Fruit fly (Drosophila melanogaster): ENCODE results near the gene Or85b.

The Or85b gene

dm6 chr3R:8477361-8478007 lies 33.7 kb downstream of the Or85b start, which contains the start of gene CG45263 (continued):
- peak; percentile 13 for TF ChIP-seq CG9139 (GFP tag; optimal IDR thresholded peaks at IDR 0.05)
- TF ChIP-seq eg (GFP tag; IDR thresholded peaks at IDR 0.05), result 0 out of 3 replicates have a peak, but pooled peaks have one; percentile 24
- no peak for TF ChIP-seq Eip93F (GFP tag; optimal IDR thresholded peaks at IDR 0.05)
- no peak for TF ChIP-seq acj6 (GFP tag; optimal IDR thresholded peaks at IDR 0.05)
- no peak for TF ChIP-seq Met (GFP tag; optimal IDR thresholded peaks at IDR 0.05)
- TF ChIP-seq CG31627 (GFP tag; optimal IDR thresholded peaks at IDR 0.05), result no peak
- TF ChIP-seq pdm3 (GFP tag; optimal IDR thresholded peaks at IDR 0.05), result no peak
- TF ChIP-seq fkh (GFP tag; optimal IDR thresholded peaks at IDR 0.05), result peak; percentile 22
- no peak for TF ChIP-seq CG6792 (GFP tag; optimal IDR thresholded peaks at IDR 0.05)
- TF ChIP-seq CG6808 (GFP tag; optimal IDR thresholded peaks at IDR 0.05), result no peak
- TF ChIP-seq CG4318 (GFP tag; optimal IDR thresholded peaks at IDR 0.05), result no peak
- peak; percentile 13 for TF ChIP-seq Eip75B (GFP tag; optimal IDR thresholded peaks at IDR 0.05)
- peak; percentile 16 to 19 for TF ChIP-seq ss (GFP tag; optimal IDR thresholded peaks at IDR 0.05)
- no peak for TF ChIP-seq achi (GFP tag; optimal IDR thresholded peaks at IDR 0.05)
- no peak for TF ChIP-seq CG11762 (GFP tag; optimal IDR thresholded peaks at IDR 0.05; ENCODE audit: insufficient read depth)
- no peak for TF ChIP-seq topi (GFP tag; optimal IDR thresholded peaks at IDR 0.05)
- TF ChIP-seq Ets21C (GFP tag; optimal IDR thresholded peaks at IDR 0.05), result no peak
- TF ChIP-seq fd59A (GFP tag; optimal IDR thresholded peaks at IDR 0.05), result no peak
- TF ChIP-seq Blimp-1 (GFP tag; optimal IDR thresholded peaks at IDR 0.05), result no peak
- no peak for TF ChIP-seq CG10669 (GFP tag; optimal IDR thresholded peaks at IDR 0.05)
- no peak for TF ChIP-seq CG32006 (GFP tag; optimal IDR thresholded peaks at IDR 0.05)
- TF ChIP-seq CG16779 (tag; optimal IDR thresholded peaks at IDR 0.05), result no peak
- no peak for TF ChIP-seq dac (GFP tag; optimal IDR thresholded peaks at IDR 0.05)
- TF ChIP-seq OdsH (GFP tag; optimal IDR thresholded peaks at IDR 0.05), result no peak
- TF ChIP-seq CG8319 (GFP tag; optimal IDR thresholded peaks at IDR 0.05), result peak; percentile 5
- no peak for TF ChIP-seq cyc (GFP tag; optimal IDR thresholded peaks at IDR 0.05)
- TF ChIP-seq net (GFP tag; optimal IDR thresholded peaks at IDR 0.05), result no peak
- no peak for TF ChIP-seq Hr38 (GFP tag; optimal IDR thresholded peaks at IDR 0.05)
- TF ChIP-seq svp (GFP tag), result peak; percentile 30
- no peak for TF ChIP-seq CG7368 (GFP tag; optimal IDR thresholded peaks at IDR 0.05)
- TF ChIP-seq CG3919 (GFP tag; optimal IDR thresholded peaks at IDR 0.05), result peak; percentile 20
- no peak for TF ChIP-seq CG6163 (GFP tag; IDR thresholded peaks at IDR 0.05)
- TF ChIP-seq CG8119 (GFP tag; IDR thresholded peaks at IDR 0.05), result no peak
- no peak for TF ChIP-seq Hr4 (GFP tag; optimal IDR thresholded peaks at IDR 0.05)
- no peak for TF ChIP-seq Ets96B (tag; optimal IDR thresholded peaks at IDR 0.05)
- no peak for TF ChIP-seq Lpt (GFP tag; optimal IDR thresholded peaks at IDR 0.05)
- TF ChIP-seq esn (GFP tag; optimal IDR thresholded peaks at IDR 0.05), result no peak
- TF ChIP-seq spab (GFP tag; optimal IDR thresholded peaks at IDR 0.05), result no peak

DNA sequence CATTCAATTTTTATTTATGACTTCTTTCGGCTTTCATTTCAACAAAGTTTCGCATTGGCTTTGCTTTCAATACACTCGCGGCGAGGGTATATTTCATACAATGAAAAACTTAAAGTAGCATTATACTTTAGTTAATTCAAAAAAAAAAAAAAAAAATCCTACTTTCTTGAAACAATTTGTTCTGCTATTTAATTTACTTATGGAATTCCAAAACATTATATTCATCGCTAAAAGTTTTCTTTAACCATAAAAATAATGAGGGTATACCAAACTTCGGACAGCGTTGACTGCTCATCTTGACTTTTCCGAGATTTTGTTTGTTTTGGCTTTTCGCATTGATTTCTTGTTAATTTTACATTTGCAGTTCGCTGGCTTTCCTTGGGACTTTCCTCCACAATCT lies 40.6 kb downstream of the Or85b start:
- no peak for TF ChIP-seq CG9139 (GFP tag; optimal IDR thresholded peaks at IDR 0.05)
- peak; percentile 35 for TF ChIP-seq CG3919 (GFP tag; optimal IDR thresholded peaks at IDR 0.05)
- TF ChIP-seq Hr39 (GFP tag; optimal IDR thresholded peaks at IDR 0.05), result peak; percentile 48
- no peak for TF ChIP-seq CG1621 (tag; optimal IDR thresholded peaks at IDR 0.05)
- TF ChIP-seq CG8632 (GFP tag; optimal IDR thresholded peaks at IDR 0.05), result peak; percentile 28
- peak; percentile 50 for TF ChIP-seq cyc (GFP tag; optimal IDR thresholded peaks at IDR 0.05)
- TF ChIP-seq CG10631 (GFP tag; optimal IDR thresholded peaks at IDR 0.05), result peak; percentile 53
- TF ChIP-seq Met (GFP tag; optimal IDR thresholded peaks at IDR 0.05), result peak; percentile 60
- TF ChIP-seq CG16779 (tag; optimal IDR thresholded peaks at IDR 0.05), result no peak
- no peak for TF ChIP-seq CG8319 (GFP tag; optimal IDR thresholded peaks at IDR 0.05)
- TF ChIP-seq Eip78C (GFP tag), result peak; percentile 92
- no peak for TF ChIP-seq fd85E (GFP tag; optimal IDR thresholded peaks at IDR 0.05)
- no peak for TF ChIP-seq Eip93F (GFP tag; optimal IDR thresholded peaks at IDR 0.05)
- no peak for TF ChIP-seq CG6854 (GFP tag; optimal IDR thresholded peaks at IDR 0.05)
- peak; percentile 92 for TF ChIP-seq CG32006 (GFP tag; optimal IDR thresholded peaks at IDR 0.05)
- TF ChIP-seq CG10669 (GFP tag; optimal IDR thresholded peaks at IDR 0.05), result peak; percentile 4
- peak; percentile 68 for TF ChIP-seq Sox14 (GFP tag; optimal IDR thresholded peaks at IDR 0.05)
- TF ChIP-seq CG11902 (GFP tag; optimal IDR thresholded peaks at IDR 0.05), result no peak
- TF ChIP-seq topi (GFP tag; optimal IDR thresholded peaks at IDR 0.05), result peak; percentile 53
- peak; percentile 54 for TF ChIP-seq CG31627 (GFP tag; optimal IDR thresholded peaks at IDR 0.05)
- peak; percentile 59 for TF ChIP-seq CG34406 (GFP tag; optimal IDR thresholded peaks at IDR 0.05)
- TF ChIP-seq fd59A (GFP tag; optimal IDR thresholded peaks at IDR 0.05), result no peak
- peak; percentile 26 for TF ChIP-seq Ets96B (tag; optimal IDR thresholded peaks at IDR 0.05)
- peak; percentile 75 for TF ChIP-seq OdsH (GFP tag; optimal IDR thresholded peaks at IDR 0.05)
- peak; percentile 88 for TF ChIP-seq svp (GFP tag)
- TF ChIP-seq Ets21C (GFP tag; optimal IDR thresholded peaks at IDR 0.05), result peak; percentile 34
- no peak for TF ChIP-seq fkh (GFP tag; optimal IDR thresholded peaks at IDR 0.05)
- TF ChIP-seq lz (GFP tag; optimal IDR thresholded peaks at IDR 0.05), result peak; percentile 54
- TF ChIP-seq CG4318 (GFP tag; optimal IDR thresholded peaks at IDR 0.05), result peak; percentile 68

Measured in whole organism, prepupa.